Worm (Caenorhabditis elegans) whole organism, late embryonic: ENCODE data around the gene fbxa-188.

Experiments
- C08G9.2 ChIP-seq: sonication (generic microtip); optimal IDR thresholded peaks from 2 replicates; lab custom pipeline; 2016; ENCODE audit warnings: mild to moderate bottlenecking, missing genetic modification characterization, moderate library complexity, missing compliant biosample characterization
- C38D4.7 ChIP-seq: fragments of 200-800 bp; sonication (Bioruptor generic); optimal IDR thresholded peaks from 2 replicates; lab custom pipeline; 2018; ENCODE audit warnings: mild to moderate bottlenecking, missing genetic modification characterization, moderate library complexity, missing compliant biosample characterization
- F13H6.1 ChIP-seq: sonication (generic microtip); optimal IDR thresholded peaks from 2 replicates; lab custom pipeline; 2016; ENCODE audit warnings: missing genetic modification characterization, missing compliant biosample characterization
- K09A11.1 ChIP-seq: sonication (generic microtip); optimal IDR thresholded peaks from 2 replicates; lab custom pipeline; 2017; ENCODE audit warnings: antibody characterized with exemption, mild to moderate bottlenecking, missing genetic modification characterization, missing compliant biosample characterization; ENCODE audit not compliant: insufficient read depth
- T23F11.4 ChIP-seq: fragments of 200-800 bp; sonication (Bioruptor generic); optimal IDR thresholded peaks from 2 replicates; lab custom pipeline; 2018; ENCODE audit warnings: mild to moderate bottlenecking, missing genetic modification characterization, missing compliant biosample characterization
- ahr-1 ChIP-seq: sonication (generic microtip); optimal IDR thresholded peaks from 2 replicates; lab custom pipeline; 2016; ENCODE audit warnings: missing genetic modification characterization, missing compliant biosample characterization
- ceh-18 ChIP-seq: sonication (generic microtip); optimal IDR thresholded peaks from 2 replicates; lab custom pipeline; 2016; ENCODE audit warnings: missing genetic modification characterization, missing compliant biosample characterization
- ceh-22 ChIP-seq: sonication (generic microtip); optimal IDR thresholded peaks from 2 replicates; lab custom pipeline; 2017; ENCODE audit warnings: missing biosample characterization, missing genetic modification characterization
- ceh-30 ChIP-seq: fragments of 150-350 bp; optimal IDR thresholded peaks from 2 replicates; lab custom pipeline; 2014; ENCODE audit warnings: missing biosample characterization, missing genetic modification characterization
- ceh-34 ChIP-seq: sonication (generic microtip); optimal IDR thresholded peaks from 2 replicates; lab custom pipeline; 2016; ENCODE audit warnings: mild to moderate bottlenecking, missing genetic modification characterization, missing compliant biosample characterization
- ceh-45 ChIP-seq: fragments of 200-800 bp; sonication (Bioruptor generic); IDR thresholded peaks from 2 replicates; pipeline ENCODE4 v1.3.6; 2022; ENCODE audit warnings: missing genetic modification reagents, missing genetic modification characterization, missing compliant biosample characterization
- ceh-48 ChIP-seq: sonication (generic microtip); optimal IDR thresholded peaks from 2 replicates; lab custom pipeline; 2016; ENCODE audit warnings: missing genetic modification characterization, inconsistent platforms, missing compliant biosample characterization
- ceh-6 ChIP-seq: fragments of 200-800 bp; sonication (Bioruptor generic); optimal IDR thresholded peaks from 2 replicates; lab custom pipeline; 2018; ENCODE audit warnings: mild to moderate bottlenecking, missing genetic modification characterization, missing compliant biosample characterization
- dve-1 ChIP-seq: sonication (generic microtip); optimal IDR thresholded peaks from 2 replicates; lab custom pipeline; 2017; ENCODE audit warnings: antibody characterized with exemption, mild to moderate bottlenecking, missing genetic modification characterization, missing compliant biosample characterization
- ets-4 ChIP-seq: sonication (generic microtip); optimal IDR thresholded peaks from 2 replicates; lab custom pipeline; 2016; ENCODE audit warnings: missing genetic modification characterization, missing compliant biosample characterization
- fax-1 ChIP-seq: sonication (generic microtip); optimal IDR thresholded peaks from 2 replicates; lab custom pipeline; 2016; ENCODE audit warnings: missing genotype, missing genetic modification characterization, missing compliant biosample characterization
- hlh-15 ChIP-seq: sonication (generic microtip); optimal IDR thresholded peaks from 2 replicates; lab custom pipeline; 2016; ENCODE audit warnings: missing genetic modification characterization, missing compliant biosample characterization
- hlh-30 ChIP-seq: sonication (generic microtip); optimal IDR thresholded peaks from 2 replicates; lab custom pipeline; 2017; ENCODE audit warnings: antibody characterized with exemption, missing genetic modification characterization, missing compliant biosample characterization; ENCODE audit not compliant: insufficient read depth
- lin-11 ChIP-seq: fragments of 200-800 bp; sonication (Bioruptor generic); optimal IDR thresholded peaks from 2 replicates; lab custom pipeline; 2018; ENCODE audit warnings: mild to moderate bottlenecking, missing genetic modification characterization, missing compliant biosample characterization
- odd-2 ChIP-seq: sonication (generic microtip); optimal IDR thresholded peaks from 2 replicates; lab custom pipeline; 2017; ENCODE audit warnings: antibody characterized with exemption, mild to moderate bottlenecking, missing genetic modification characterization, missing compliant biosample characterization
- pax-1 ChIP-seq: fragments of 150-350 bp; optimal IDR thresholded peaks from 2 replicates; lab custom pipeline; 2014; ENCODE audit warnings: missing biosample characterization, missing genetic modification characterization
- pha-2 ChIP-seq: sonication (generic microtip); optimal IDR thresholded peaks from 2 replicates; lab custom pipeline; 2017; ENCODE audit warnings: mild to moderate bottlenecking, missing genetic modification characterization, missing compliant biosample characterization
- rnt-1 ChIP-seq: sonication (generic microtip); optimal IDR thresholded peaks from 2 replicates; lab custom pipeline; 2016; ENCODE audit warnings: missing genetic modification characterization, missing compliant biosample characterization
- sox-2 ChIP-seq: fragments of 200-800 bp; sonication (Bioruptor generic); IDR thresholded peaks from 2 replicates; pipeline ENCODE4 v1.3.6; 2022; ENCODE audit warnings: missing genetic modification reagents, missing genetic modification characterization, missing compliant biosample characterization
- tbx-2 ChIP-seq: sonication (generic microtip); optimal IDR thresholded peaks from 2 replicates; lab custom pipeline; 2016; ENCODE audit warnings: missing genetic modification characterization, missing compliant biosample characterization
- ztf-16 ChIP-seq: sonication (generic microtip); optimal IDR thresholded peaks from 2 replicates; lab custom pipeline; 2017; ENCODE audit warnings: missing genetic modification characterization, missing compliant biosample characterization

The fbxa-188 gene

ce11 chrV:17301375-17301774 lies 43.4 kb downstream of the fbxa-188 start, which contains the start of gene K10G4.5:
Gene K10G4.5, minus strand, starts transcription at chrV:17301475.
- no peak for TF ChIP-seq ceh-22 (tag; lab: Kevin White, UChicago)
- no peak for TF ChIP-seq hlh-15 (tag; lab: Kevin White, UChicago)
- no peak for TF ChIP-seq lin-11
- TF ChIP-seq odd-2 (tag; lab: Kevin White, UChicago), result no peak
- TF ChIP-seq ets-4 (tag; lab: Kevin White, UChicago), result no peak

DNA sequence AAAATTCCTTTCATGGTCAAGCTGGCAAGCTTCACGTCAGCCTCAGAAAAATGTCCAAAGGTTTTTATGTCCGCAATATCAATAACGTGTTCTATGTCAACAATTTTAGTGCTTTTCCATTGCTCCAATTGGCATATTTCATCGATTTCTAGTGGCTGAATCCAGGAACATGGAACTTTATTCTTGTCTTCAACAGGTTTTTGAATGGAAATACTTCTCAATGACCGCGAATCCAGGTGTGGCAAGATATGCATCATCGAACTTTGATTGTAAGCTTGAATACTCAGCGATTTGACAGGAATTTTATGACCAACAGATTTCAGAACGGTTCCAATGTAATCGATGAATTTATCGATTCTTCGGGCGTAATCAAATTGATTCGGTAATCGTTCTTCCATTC lies 46.1 kb downstream of the fbxa-188 start:
- TF ChIP-seq hlh-30 (tag; lab: Kevin White, UChicago) (no peak), pax-1 (tag; lab: Kevin White, UChicago) (no peak), dve-1 (tag; lab: Kevin White, UChicago) (no peak), rnt-1 (tag; lab: Kevin White, UChicago) (no peak), C38D4.7 (no peak), fax-1 (tag; lab: Kevin White, UChicago) (no peak), sox-2 (no peak), C08G9.2 (tag; lab: Kevin White, UChicago) (no peak), ahr-1 (tag; lab: Kevin White, UChicago) (no peak), ztf-16 (tag; lab: Kevin White, UChicago) (no peak), ceh-6 (GFP tag; lab: Kevin White, UChicago) (no peak), tbx-2 (tag; lab: Kevin White, UChicago) (no peak), ceh-48 (tag; lab: Kevin White, UChicago) (no peak), ceh-34 (tag; lab: Kevin White, UChicago) (no peak), ceh-45 (GFP tag; lab: Robert Waterston, UW) (no peak), ceh-30 (tag; lab: Kevin White, UChicago) (no peak), T23F11.4 (GFP tag; lab: Kevin White, UChicago) (no peak)

- TF ChIP-seq pha-2 (tag; lab: Kevin White, UChicago), result no peak
- no peak for TF ChIP-seq K09A11.1 (tag; lab: Kevin White, UChicago)
- no peak for TF ChIP-seq sox-2
- TF ChIP-seq ztf-16 (tag; lab: Kevin White, UChicago), result no peak
- no peak for TF ChIP-seq ceh-18 (tag; lab: Kevin White, UChicago)
- TF ChIP-seq ceh-6 (GFP tag; lab: Kevin White, UChicago), result no peak
- TF ChIP-seq F13H6.1 (tag; lab: Kevin White, UChicago), result no peak
These were observed 48.3 kb downstream of the fbxa-188 start for ce11 chrV:17296443-17296842.
